Fruit fly (Drosophila melanogaster) Kc167 (cell line): Measurements from ENCODE around the gene CG4537.

ENCODE experiments used
- Myc ChIP-seq: fragments of >200 bp; optimal IDR thresholded peaks from 2 replicates; lab custom pipeline; 2017; ENCODE audit warnings: missing external identifiers
- Sin3A ChIP-seq: fragments of >200 bp; optimal IDR thresholded peaks from 2 replicates; lab custom pipeline; 2018; ENCODE audit warnings: missing external identifiers
- h ChIP-seq: fragments of >200 bp; optimal IDR thresholded peaks from 3 replicates; lab custom pipeline; 2018; ENCODE audit warnings: missing external identifiers
- insv ChIP-seq: fragments of >200 bp; optimal IDR thresholded peaks from 3 replicates; lab custom pipeline; 2018; ENCODE audit warnings: missing external identifiers
- psq ChIP-seq: fragments of >200 bp; optimal IDR thresholded peaks from 2 replicates; lab custom pipeline; 2017; ENCODE audit warnings: missing external identifiers
- ttk ChIP-seq: sonication (Bioruptor generic); optimal IDR thresholded peaks from 2 replicates; lab custom pipeline; 2017; ENCODE audit warnings: missing external identifiers

The CG4537 gene

dm6 chr2L:9903028-9903427, 12.3 kb downstream of the CG4537 start, which contains the start of gene Muc30E:
Gene Muc30E, minus strand, starts transcription at chr2L:9903128.
- TF ChIP-seq ttk (lab: Kevin White, UChicago): no peak
- TF ChIP-seq h (lab: Kevin White, UChicago): no peak

dm6 chr2L:9906641-9907040, 16.0 kb downstream of the CG4537 start:
- no peak for TF ChIP-seq h (lab: Kevin White, UChicago)
- TF ChIP-seq insv (lab: Kevin White, UChicago): no peak
- TF ChIP-seq Myc (lab: Kevin White, UChicago): no peak
- TF ChIP-seq ttk (lab: Kevin White, UChicago): no peak
- TF ChIP-seq psq (lab: Kevin White, UChicago): no peak
- no peak for TF ChIP-seq Sin3A (lab: Kevin White, UChicago)

- TF ChIP-seq psq (lab: Kevin White, UChicago): no peak
- TF ChIP-seq h (lab: Kevin White, UChicago): no peak
- TF ChIP-seq ttk (lab: Kevin White, UChicago): no peak
- no peak for TF ChIP-seq Myc (lab: Kevin White, UChicago)
- TF ChIP-seq Sin3A (lab: Kevin White, UChicago): no peak
- TF ChIP-seq insv (lab: Kevin White, UChicago): no peak
These were observed 16.9 kb downstream of the CG4537 start for dm6 chr2L:9907320-9908256.

DNA sequence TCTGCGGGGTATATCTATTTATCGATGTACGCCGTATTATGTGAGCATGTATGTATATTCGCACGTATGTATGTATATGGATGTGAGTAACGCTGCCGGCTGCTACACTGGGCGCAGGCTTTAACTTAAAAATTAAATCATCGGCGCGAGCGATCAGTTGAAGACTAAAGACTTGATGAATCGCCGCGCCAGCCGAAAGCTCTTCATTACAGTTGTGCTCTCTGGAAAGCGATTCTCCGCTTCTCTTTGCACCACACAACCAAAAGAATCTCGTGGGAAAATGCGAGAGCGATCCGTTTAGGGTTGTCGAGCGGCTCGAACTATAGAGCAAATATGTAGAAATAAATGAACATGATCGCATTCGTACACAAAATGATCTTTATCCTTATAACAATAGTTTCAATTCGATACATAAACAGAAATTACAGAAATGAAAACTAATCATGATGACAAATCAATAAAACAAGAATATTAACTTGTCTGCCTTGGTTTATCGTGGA, 17.8 kb downstream of the CG4537 start, which contains the start of gene CG13124:
Gene CG13124, minus strand, starts transcription at position 166 of the 500 bp plus-strand sequence.
- TF ChIP-seq Myc (lab: Kevin White, UChicago) (no peak), h (lab: Kevin White, UChicago) (no peak), ttk (lab: Kevin White, UChicago) (no peak), psq (lab: Kevin White, UChicago) (no peak), insv (lab: Kevin White, UChicago) (no peak), Sin3A (lab: Kevin White, UChicago) (no peak)

DNA sequence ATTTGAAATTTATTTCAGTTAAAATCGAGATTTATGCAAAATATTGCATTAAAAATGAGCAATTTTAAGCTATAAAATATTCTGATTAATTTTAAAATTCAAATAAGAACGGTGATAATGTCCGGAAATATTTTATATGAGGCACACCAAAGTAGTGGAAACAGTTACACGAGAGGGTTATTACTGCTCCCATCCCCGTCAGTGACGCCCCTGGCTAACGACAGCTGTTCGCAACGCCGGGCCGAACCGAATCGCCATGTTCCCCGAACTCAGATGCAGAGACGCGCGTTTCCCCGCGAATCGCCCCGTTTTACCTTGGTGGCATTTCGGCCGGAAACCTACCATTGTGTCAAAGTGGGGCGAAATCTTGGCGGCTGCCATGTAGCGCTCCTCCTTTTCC, 21.1 kb downstream of the CG4537 start:
- TF ChIP-seq psq (lab: Kevin White, UChicago) (no peak), ttk (lab: Kevin White, UChicago) (no peak), Myc (lab: Kevin White, UChicago) (no peak), insv (lab: Kevin White, UChicago) (no peak), Sin3A (lab: Kevin White, UChicago) (no peak)

- TF ChIP-seq insv (lab: Kevin White, UChicago) (no peak), Myc (lab: Kevin White, UChicago) (no peak), ttk (lab: Kevin White, UChicago) (no peak), Sin3A (lab: Kevin White, UChicago) (no peak), h (lab: Kevin White, UChicago) (no peak)
These were observed 22.0 kb downstream of the CG4537 start, which contains the start of the genes Etl1 and Srp54 for dm6 chr2L:9912570-9913260. Gene Etl1, minus strand, starts transcription at chr2L:9912608. Gene Srp54, plus strand, starts transcription at chr2L:9912911.

DNA sequence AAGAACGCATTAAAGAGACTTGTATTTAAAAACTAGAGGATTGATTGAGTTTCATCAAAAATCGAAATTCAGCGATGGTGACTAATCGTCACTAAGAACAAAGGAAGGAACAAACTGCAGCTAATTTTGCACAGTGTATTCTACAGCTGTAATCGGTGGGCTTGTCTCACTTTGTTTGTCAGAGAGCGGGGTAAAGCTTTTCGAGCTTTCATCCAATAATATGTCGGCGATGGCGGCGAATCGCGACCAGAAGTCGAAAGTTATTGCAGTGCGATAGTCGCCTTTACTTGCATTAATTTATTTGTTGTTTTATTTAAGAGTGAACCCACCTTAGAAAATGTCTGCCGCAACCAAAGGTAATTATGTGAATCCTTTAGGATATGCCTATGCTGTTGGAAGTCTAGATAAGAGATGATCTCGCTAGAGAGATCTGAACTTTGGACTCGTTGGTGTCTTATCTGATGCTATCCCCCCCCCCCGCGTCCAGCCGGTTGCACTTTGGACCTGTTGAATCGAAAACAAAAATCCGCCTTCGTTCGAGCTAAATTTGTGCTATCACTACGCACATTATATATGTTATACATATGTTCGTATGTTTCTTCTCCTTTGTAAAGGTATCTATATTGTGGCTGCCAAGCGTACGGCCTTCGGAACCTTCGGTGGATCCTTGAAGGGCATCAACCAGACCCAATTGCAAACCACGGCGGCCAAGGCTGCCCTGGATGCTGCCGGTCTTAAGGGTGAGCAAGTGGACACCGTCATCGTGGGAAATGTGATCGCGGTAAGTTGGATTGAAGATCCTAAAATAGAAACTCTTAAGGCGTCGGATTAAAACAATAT, 24.5 kb downstream of the CG4537 start, which contains the start of gene yip2:
Gene yip2, plus strand, starts transcription at position 243 of the 840 bp plus-strand sequence.
- TF ChIP-seq Myc (lab: Kevin White, UChicago): no peak
- TF ChIP-seq insv (lab: Kevin White, UChicago): no peak
- no peak for TF ChIP-seq psq (lab: Kevin White, UChicago)
- no peak for TF ChIP-seq Sin3A (lab: Kevin White, UChicago)
- TF ChIP-seq ttk (lab: Kevin White, UChicago): no peak
- TF ChIP-seq h (lab: Kevin White, UChicago): no peak

DNA sequence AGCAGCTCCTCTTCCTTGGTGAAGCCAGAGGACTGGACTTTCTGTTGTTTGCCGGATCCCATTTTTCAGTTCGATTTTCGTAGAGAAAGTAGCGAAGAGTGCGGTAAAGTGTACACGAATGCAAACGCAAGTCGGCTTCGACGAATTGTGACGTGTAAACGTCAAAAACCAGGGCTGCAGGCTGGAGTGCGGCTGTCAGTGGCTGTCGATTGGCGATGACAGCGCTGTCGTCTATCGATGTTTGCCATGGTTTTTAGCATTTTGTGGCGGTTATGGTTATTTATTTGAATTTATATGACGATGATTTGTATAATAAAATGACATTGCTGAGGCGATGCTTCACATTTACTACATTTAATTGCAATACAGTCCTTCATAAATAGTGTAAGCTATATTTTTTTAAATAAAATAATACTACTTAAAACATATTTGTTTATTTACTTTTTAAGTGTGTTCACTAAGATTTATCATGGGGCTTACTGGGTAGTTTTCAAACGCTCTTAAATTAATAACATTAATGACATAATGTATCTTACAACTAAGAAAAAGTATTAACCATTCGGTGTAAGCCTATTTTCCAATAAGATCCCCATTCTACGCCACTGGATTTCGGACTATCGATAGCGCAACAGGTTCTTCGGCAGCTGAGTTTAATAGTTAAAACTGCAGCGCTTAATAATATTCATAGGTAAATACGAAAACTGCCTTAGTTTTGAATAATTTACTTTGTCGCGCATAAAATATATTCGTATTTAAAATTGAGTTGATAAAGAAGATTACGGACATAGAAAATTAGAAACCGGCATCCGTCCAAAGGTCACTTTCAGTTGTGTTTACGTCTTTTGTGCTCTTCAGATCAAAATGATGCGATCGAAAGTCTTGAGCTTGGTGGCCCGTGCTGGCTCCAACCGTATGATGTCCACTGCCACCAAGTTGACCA, 27.6 kb downstream of the CG4537 start, which contains the start of the genes CG5885 and CG4598:
Gene CG5885, minus strand, starts transcription at position 311 of the 940 bp plus-strand sequence.
Gene CG4598, plus strand, starts transcription at position 599 of the 940 bp plus-strand sequence.
- no peak for TF ChIP-seq h (lab: Kevin White, UChicago)
- no peak for TF ChIP-seq Myc (lab: Kevin White, UChicago)
- TF ChIP-seq Sin3A (lab: Kevin White, UChicago): no peak
- no peak for TF ChIP-seq insv (lab: Kevin White, UChicago)
- no peak for TF ChIP-seq ttk (lab: Kevin White, UChicago)
- TF ChIP-seq psq (lab: Kevin White, UChicago): no peak

DNA sequence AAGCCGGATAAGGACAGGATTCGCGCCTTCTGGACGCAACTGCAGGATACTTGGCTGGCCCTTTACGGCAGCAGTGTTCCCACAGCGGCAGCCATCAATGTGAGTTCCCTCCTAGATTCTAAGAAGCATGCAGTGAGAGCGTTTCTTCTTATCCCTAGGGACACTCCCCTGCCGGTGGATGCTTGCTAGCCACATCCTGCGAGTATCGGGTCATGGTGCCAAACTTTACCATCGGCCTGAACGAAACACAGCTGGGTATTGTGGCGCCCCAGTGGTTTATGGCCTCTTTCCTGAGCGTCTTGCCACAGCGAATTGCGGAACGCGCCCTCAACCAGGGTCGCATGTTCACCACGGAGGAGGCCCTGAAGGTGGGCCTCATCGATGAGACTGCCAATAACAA, 28.5 kb downstream of the CG4537 start:
- TF ChIP-seq Myc (lab: Kevin White, UChicago) (no peak), psq (lab: Kevin White, UChicago) (no peak), Sin3A (lab: Kevin White, UChicago) (no peak), insv (lab: Kevin White, UChicago) (no peak), h (lab: Kevin White, UChicago) (no peak), ttk (lab: Kevin White, UChicago) (no peak)
